Fruit fly (Drosophila melanogaster): ENCODE data around the gene Tsp39D.

DNA sequence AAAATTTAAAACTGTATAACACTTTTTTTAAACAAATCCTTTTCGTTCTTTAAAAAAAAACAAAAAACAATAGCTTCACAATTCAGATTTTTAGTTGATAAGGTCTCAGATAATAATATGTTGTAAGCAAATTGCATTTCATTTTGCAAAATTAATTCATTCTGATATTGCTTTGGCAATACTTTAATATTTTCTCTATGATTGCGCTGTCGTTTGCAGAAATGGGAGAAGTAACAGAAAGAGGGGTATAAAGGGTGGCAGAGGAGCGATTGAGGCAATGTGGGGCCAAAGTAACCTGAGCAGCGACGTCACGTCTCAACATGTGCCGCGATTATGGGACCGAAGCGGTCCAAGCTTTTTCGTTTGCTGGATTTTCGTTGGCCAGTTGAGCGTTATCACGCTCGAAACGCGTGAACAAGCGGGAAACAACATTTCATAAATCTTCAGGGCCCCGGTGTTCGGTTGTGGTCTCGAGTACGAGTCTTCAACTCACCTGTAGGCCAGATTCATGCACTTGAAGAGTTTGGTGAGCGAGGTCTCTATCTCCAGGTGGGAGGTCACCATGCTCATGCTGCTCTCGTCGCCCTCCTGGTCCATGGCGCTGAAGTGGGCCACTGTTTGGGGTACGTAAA lies 36.5 kb upstream of the Tsp39D start:
- no peak for TF ChIP-seq fd85E (GFP tag; optimal IDR thresholded peaks at IDR 0.05)
- no peak for TF ChIP-seq Met (GFP tag; optimal IDR thresholded peaks at IDR 0.05)
- peak; percentile 7 for TF ChIP-seq Eip78C (GFP tag)
- TF ChIP-seq dac (GFP tag; optimal IDR thresholded peaks at IDR 0.05): no peak
- TF ChIP-seq CG8119 (GFP tag; IDR thresholded peaks at IDR 0.05): no peak
